Worm (Caenorhabditis elegans) whole organism, L2 larva: ENCODE measurements around the gene fli-1.
A peak's percentile ranks its signal among the peaks of the same experiment; 100 is the strongest.

Source experiments
- C34F6.9 ChIP-seq: fragments of 150-350 bp; optimal IDR thresholded peaks from 2 replicates; lab custom pipeline; 2014; ENCODE audit warnings: missing biosample characterization, missing genetic modification characterization
- F13H6.1 ChIP-seq: sonication (generic microtip); optimal IDR thresholded peaks from 2 replicates; lab custom pipeline; 2016; ENCODE audit warnings: missing genetic modification characterization, missing compliant biosample characterization
- R02D3.7 ChIP-seq: fragments of 150-350 bp; optimal IDR thresholded peaks from 2 replicates; lab custom pipeline; 2014; ENCODE audit warnings: missing biosample characterization, missing genetic modification characterization
- Y55F3AM.14 ChIP-seq: fragments of 200-800 bp; sonication (Bioruptor generic); optimal IDR thresholded peaks from 2 replicates; lab custom pipeline; 2018; ENCODE audit warnings: mild to moderate bottlenecking, missing genetic modification characterization, missing compliant biosample characterization
- ZK546.5 ChIP-seq: sonication (generic microtip); optimal IDR thresholded peaks from 2 replicates; lab custom pipeline; 2017; ENCODE audit warnings: missing biosample characterization, missing genetic modification characterization
- alr-1 ChIP-seq: fragments of 150-350 bp; optimal IDR thresholded peaks from 2 replicates; lab custom pipeline; 2014; ENCODE audit warnings: missing biosample characterization, missing genetic modification characterization
- aly-2 ChIP-seq: fragments of 150-350 bp; optimal IDR thresholded peaks from 2 replicates; lab custom pipeline; 2014; ENCODE audit warnings: missing biosample characterization, missing genetic modification characterization
- ama-1 ChIP-seq: fragments of 150-350 bp; optimal IDR thresholded peaks from 2 replicates; lab custom pipeline; 2018; ENCODE audit warnings: inconsistent platforms
- blmp-1 ChIP-seq: sonication (generic microtip); optimal IDR thresholded peaks from 2 replicates; lab custom pipeline; 2017; ENCODE audit warnings: missing genetic modification characterization, mild to moderate bottlenecking, missing compliant biosample characterization, antibody characterized with exemption, moderate library complexity; ENCODE audit not compliant: insufficient read depth
- ceh-16 ChIP-seq: fragments of 150-350 bp; optimal IDR thresholded peaks from 2 replicates; lab custom pipeline; 2014; ENCODE audit warnings: missing biosample characterization, missing genetic modification characterization
- ceh-82 ChIP-seq: fragments of 150-350 bp; optimal IDR thresholded peaks from 2 replicates; lab custom pipeline; 2014; ENCODE audit warnings: missing biosample characterization, missing genetic modification characterization
- crh-2 ChIP-seq: sonication (generic microtip); optimal IDR thresholded peaks from 2 replicates; lab custom pipeline; 2017; ENCODE audit warnings: missing biosample characterization, missing genetic modification characterization
- egl-27 ChIP-seq: sonication (generic microtip); optimal IDR thresholded peaks from 3 replicates; lab custom pipeline; 2017; ENCODE audit warnings: missing biosample characterization, missing genetic modification reagents, missing genetic modification characterization
- elt-1 ChIP-seq: fragments of 150-350 bp; optimal IDR thresholded peaks from 2 replicates; lab custom pipeline; 2014; ENCODE audit warnings: missing biosample characterization, missing genetic modification characterization
- elt-3 ChIP-seq: sonication (generic microtip); optimal IDR thresholded peaks from 2 replicates; lab custom pipeline; 2017; ENCODE audit warnings: missing biosample characterization, missing genetic modification characterization
- fos-1 ChIP-seq: fragments of 150-350 bp; optimal IDR thresholded peaks from 2 replicates; lab custom pipeline; 2014; ENCODE audit warnings: missing biosample characterization, missing genetic modification characterization
- gmeb-1 ChIP-seq: fragments of 150-350 bp; optimal IDR thresholded peaks from 2 replicates; lab custom pipeline; 2014; ENCODE audit warnings: missing biosample characterization, missing genetic modification characterization
- lin-13 ChIP-seq: fragments of 150-350 bp; optimal IDR thresholded peaks from 2 replicates; lab custom pipeline; 2014; ENCODE audit warnings: missing biosample characterization, missing genetic modification reagents, missing genetic modification characterization
- lin-39 ChIP-seq: fragments of 150-350 bp; optimal IDR thresholded peaks from 2 replicates; lab custom pipeline; 2014; ENCODE audit warnings: missing biosample characterization, missing genetic modification reagents, missing genetic modification characterization
- lsy-2 ChIP-seq, 2 experiments: fragments of 150-350 bp in 1 of 2; sonication (generic microtip) in 1 of 2; optimal IDR thresholded peaks; 2 replicates each; lab custom pipeline; 2014 to 2017; ENCODE audit warnings: missing biosample characterization in 2 of 2, missing genetic modification characterization in 2 of 2
- mbf-1 ChIP-seq: sonication (generic microtip); optimal IDR thresholded peaks from 2 replicates; lab custom pipeline; 2017; ENCODE audit warnings: missing biosample characterization, missing genetic modification characterization
- mdl-1 ChIP-seq, 2 experiments: fragments of 150-350 bp in 1 of 2; sonication (generic microtip) in 1 of 2; optimal IDR thresholded peaks; 2 replicates each; lab custom pipeline; 2017; ENCODE audit warnings: missing biosample characterization in 2 of 2, missing genetic modification characterization in 2 of 2
- nhr-10 ChIP-seq: sonication (generic microtip); optimal IDR thresholded peaks from 2 replicates; lab custom pipeline; 2017; ENCODE audit warnings: missing biosample characterization, missing genetic modification characterization
- nhr-11 ChIP-seq: fragments of 150-350 bp; optimal IDR thresholded peaks from 2 replicates; lab custom pipeline; 2014; ENCODE audit warnings: missing biosample characterization, missing genetic modification characterization
- nhr-12 ChIP-seq: fragments of 150-350 bp; optimal IDR thresholded peaks from 2 replicates; lab custom pipeline; 2014; ENCODE audit warnings: missing biosample characterization, missing genetic modification characterization
- nhr-129 ChIP-seq: fragments of 150-350 bp; optimal IDR thresholded peaks from 2 replicates; lab custom pipeline; 2014; ENCODE audit warnings: missing biosample characterization, missing genetic modification characterization
- nhr-21 ChIP-seq: fragments of 150-350 bp; optimal IDR thresholded peaks from 2 replicates; lab custom pipeline; 2014; ENCODE audit warnings: missing biosample characterization, missing genetic modification characterization
- nhr-23 ChIP-seq: fragments of 150-350 bp; optimal IDR thresholded peaks from 2 replicates; lab custom pipeline; 2014; ENCODE audit warnings: missing biosample characterization, missing genetic modification reagents, missing genetic modification characterization
- nhr-237 ChIP-seq: fragments of 150-350 bp; optimal IDR thresholded peaks from 2 replicates; lab custom pipeline; 2014; ENCODE audit warnings: missing biosample characterization, missing genetic modification characterization
- nhr-25 ChIP-seq: fragments of 150-350 bp; sonication (generic microtip); optimal IDR thresholded peaks from 3 replicates; lab custom pipeline; 2014; ENCODE audit warnings: missing biosample characterization, missing genetic modification characterization
- nhr-6 ChIP-seq: fragments of 150-350 bp; optimal IDR thresholded peaks from 2 replicates; lab custom pipeline; 2014; ENCODE audit warnings: missing biosample characterization, missing genetic modification characterization
- nhr-77 ChIP-seq: fragments of 150-350 bp; optimal IDR thresholded peaks from 2 replicates; lab custom pipeline; 2014; ENCODE audit warnings: missing biosample characterization, missing genetic modification characterization
- peb-1 ChIP-seq: fragments of 150-350 bp; optimal IDR thresholded peaks from 2 replicates; lab custom pipeline; 2014; ENCODE audit warnings: missing biosample characterization, missing genetic modification characterization
- skn-1 ChIP-seq: sonication (generic microtip); optimal IDR thresholded peaks from 2 replicates; lab custom pipeline; 2017; ENCODE audit warnings: missing biosample characterization, missing genetic modification characterization
- sma-3 ChIP-seq: sonication (generic microtip); optimal IDR thresholded peaks from 2 replicates; lab custom pipeline; 2016; ENCODE audit warnings: missing genetic modification reagents, missing genetic modification characterization, missing compliant biosample characterization
- sma-9 ChIP-seq, 2 experiments: fragments of 150-350 bp in 1 of 2; sonication (generic microtip) in 1 of 2; optimal IDR thresholded peaks; 2 replicates each; lab custom pipeline; 2014 to 2016; ENCODE audit warnings: missing genetic modification characterization in 2 of 2, mild to moderate bottlenecking in 1 of 2, missing biosample characterization in 1 of 2, missing compliant biosample characterization in 1 of 2, missing genetic modification reagents in 1 of 2, moderate library complexity in 1 of 2
- snpc-4 ChIP-seq: fragments of 150-350 bp; optimal IDR thresholded peaks from 2 replicates; lab custom pipeline; 2014; ENCODE audit warnings: missing biosample characterization, missing genetic modification characterization
- unc-55 ChIP-seq: fragments of 150-350 bp; sonication (generic microtip); optimal IDR thresholded peaks from 3 replicates; lab custom pipeline; 2014; ENCODE audit warnings: missing biosample characterization, missing genetic modification reagents, missing genetic modification characterization
- unc-62 ChIP-seq: fragments of 150-350 bp; optimal IDR thresholded peaks from 2 replicates; lab custom pipeline; 2014; ENCODE audit warnings: missing biosample characterization, missing genetic modification reagents, missing genetic modification characterization
- zag-1 ChIP-seq: fragments of 150-350 bp; optimal IDR thresholded peaks from 2 replicates; lab custom pipeline; 2014; ENCODE audit warnings: missing biosample characterization, missing genetic modification characterization
- ztf-1 ChIP-seq: fragments of 200-800 bp; sonication (Bioruptor generic); conservative IDR thresholded peaks from 2 replicates; pipeline ENCODE4 v1.3.6; 2022; ENCODE audit warnings: missing genetic modification characterization, missing compliant biosample characterization
- ztf-11 ChIP-seq: sonication (generic microtip); optimal IDR thresholded peaks from 2 replicates; lab custom pipeline; 2017; ENCODE audit warnings: missing biosample characterization, missing genetic modification characterization
- ztf-4 ChIP-seq: fragments of 150-350 bp; optimal IDR thresholded peaks from 2 replicates; lab custom pipeline; 2014; ENCODE audit warnings: missing biosample characterization, missing genetic modification characterization

Gene fli-1

ce11 chrIII:8668717-8669116, 14.8 kb downstream of the fli-1 start:
- TF ChIP-seq ama-1 = no peak
- TF ChIP-seq nhr-12 = no peak

ce11 chrIII:8667382-8667781, 16.2 kb downstream of the fli-1 start, which contains the start of gene dpy-19:
dpy-19 (minus strand) TSS chrIII:8667482.
- TF ChIP-seq skn-1 (tag; lab: Kevin White, UChicago) = no peak
- TF ChIP-seq blmp-1 = no peak
- TF ChIP-seq lsy-2 (tag; optimal IDR thresholded peaks at IDR 0.05; lab: Kevin White, UChicago) = no peak
- TF ChIP-seq zag-1 (tag; lab: Kevin White, UChicago) = no peak
- TF ChIP-seq lin-39 = no peak
- no peak for TF ChIP-seq nhr-129 (tag; lab: Kevin White, UChicago)
- no peak for TF ChIP-seq ZK546.5 (tag; lab: Kevin White, UChicago)

ce11 chrIII:8664897-8665388, 18.6 kb downstream of the fli-1 start, which contains the start of gene F22B7.1:
F22B7.1 (plus strand) TSS chrIII:8665338.
- TF ChIP-seq C34F6.9 (tag; lab: Kevin White, UChicago) (peak; percentile 26), F13H6.1 (tag; lab: Kevin White, UChicago) (no peak), crh-2 (tag; lab: Kevin White, UChicago) (no peak), lsy-2 (tag; optimal IDR thresholded peaks at IDR 0.05; lab: Kevin White, UChicago) (peak in 1 of 2 experiments; percentile 60)

DNA sequence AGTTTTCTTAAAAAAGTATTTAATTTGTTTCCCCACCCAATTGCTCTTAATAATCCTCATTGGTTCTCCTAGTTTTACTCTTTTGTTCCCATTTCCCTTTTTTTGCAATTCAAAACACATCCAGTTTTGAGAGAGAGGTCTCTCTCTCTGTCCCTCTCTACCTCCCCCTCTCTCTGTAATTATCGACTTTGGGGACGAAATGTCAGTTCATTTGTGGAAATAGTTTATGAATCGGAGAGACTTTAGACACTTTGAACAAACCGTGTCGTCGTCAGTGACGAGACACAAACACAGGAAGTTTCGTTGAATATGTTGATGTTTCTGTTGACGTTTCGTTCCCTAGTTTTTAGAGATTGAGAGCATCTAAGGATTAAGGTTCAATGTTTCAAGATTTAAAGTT, 20.4 kb downstream of the fli-1 start:
- TF ChIP-seq nhr-25 (tag; lab: Kevin White, UChicago) (peak; percentile 28), zag-1 (tag; lab: Kevin White, UChicago) (no peak), F13H6.1 (tag; lab: Kevin White, UChicago) (no peak)
- TF ChIP-seq, all 48 proteins: peak for 1

DNA sequence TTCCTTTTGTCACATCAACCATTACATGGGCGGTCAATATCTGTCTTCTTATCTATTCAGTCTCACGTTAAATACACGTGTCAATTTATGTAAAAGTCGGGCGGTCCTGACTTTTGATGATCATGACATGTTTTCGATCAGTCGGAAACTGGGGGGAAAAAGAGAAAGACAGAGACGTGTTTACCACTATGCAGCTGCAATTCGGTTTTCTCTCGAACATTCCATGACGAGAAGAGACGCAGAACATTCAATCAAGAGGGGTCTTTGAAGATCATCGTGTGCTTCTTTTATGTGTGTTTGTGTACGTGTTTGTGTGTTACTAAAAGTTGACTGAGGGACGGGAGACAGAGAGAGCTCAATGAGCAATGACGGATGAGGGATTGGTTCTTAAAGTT, 25.2 kb downstream of the fli-1 start:
- no peak for TF ChIP-seq skn-1 (tag; lab: Kevin White, UChicago)
- no peak for TF ChIP-seq ZK546.5 (tag; lab: Kevin White, UChicago)
- no peak for TF ChIP-seq nhr-12
- TF ChIP-seq peb-1 (tag; lab: Kevin White, UChicago) = no peak
- peak; percentile 95 for TF ChIP-seq unc-55 (GFP tag; lab: Kevin White, UChicago)
- peak; percentile 31 for TF ChIP-seq snpc-4
- TF ChIP-seq zag-1 (tag; lab: Kevin White, UChicago) = peak; percentile 54
- TF ChIP-seq gmeb-1 = peak; percentile 82
- peak; percentile 45 for TF ChIP-seq blmp-1
- no peak for TF ChIP-seq elt-1
- peak; percentile 93 for TF ChIP-seq nhr-6
- TF ChIP-seq Y55F3AM.14 (GFP tag; lab: Kevin White, UChicago) = peak; percentile 94
- peak; percentile 83 for TF ChIP-seq fos-1 (tag; lab: Kevin White, UChicago)
- TF ChIP-seq aly-2 (tag; lab: Kevin White, UChicago) = no peak
- peak; percentile 93 for TF ChIP-seq ztf-4 (tag; lab: Kevin White, UChicago)
- TF ChIP-seq ztf-11 (tag; lab: Kevin White, UChicago) = no peak
- TF ChIP-seq nhr-10 (tag; lab: Kevin White, UChicago) = no peak
- no peak for TF ChIP-seq alr-1
- TF ChIP-seq nhr-23 (tag; lab: Kevin White, UChicago) = no peak
- TF ChIP-seq F13H6.1 (tag; lab: Kevin White, UChicago) = peak; percentile 98
- TF ChIP-seq nhr-129 (tag; lab: Kevin White, UChicago) = peak; percentile 97
- TF ChIP-seq ceh-82 = no peak
- TF ChIP-seq sma-9 (GFP tag; optimal IDR thresholded peaks at IDR 0.05; lab: Kevin White, UChicago) = peak; percentile 95
- TF ChIP-seq sma-9 (tag; optimal IDR thresholded peaks at IDR 0.05; lab: Kevin White, UChicago) = no peak
- no peak for TF ChIP-seq nhr-237 (tag; lab: Kevin White, UChicago)
- TF ChIP-seq mdl-1 (tag; optimal IDR thresholded peaks at IDR 0.05; lab: Kevin White, UChicago) = peak in 1 of 2 experiments; percentile 84
- TF ChIP-seq lsy-2 (tag; optimal IDR thresholded peaks at IDR 0.05; lab: Kevin White, UChicago) = peak; percentile 28 to 91
- no peak for TF ChIP-seq elt-3 (tag; lab: Kevin White, UChicago)
- TF ChIP-seq nhr-21 (tag; lab: Kevin White, UChicago) = peak; percentile 97
- no peak for TF ChIP-seq ztf-1 (GFP tag; lab: Robert Waterston, UW)
- peak; percentile 59 for TF ChIP-seq unc-62
- no peak for TF ChIP-seq R02D3.7
- TF ChIP-seq nhr-77 (tag; lab: Kevin White, UChicago) = no peak
- no peak for TF ChIP-seq nhr-11 (tag; lab: Kevin White, UChicago)
- peak; percentile 99 for TF ChIP-seq crh-2 (tag; lab: Kevin White, UChicago)
- peak; percentile 79 for TF ChIP-seq lin-13 (GFP tag; lab: Kevin White, UChicago)
- peak; percentile 97 for TF ChIP-seq nhr-25 (tag; lab: Kevin White, UChicago)
- TF ChIP-seq lin-39 = no peak
- no peak for TF ChIP-seq mbf-1 (tag; lab: Kevin White, UChicago)
- peak; percentile 97 for TF ChIP-seq sma-3 (GFP tag; lab: Kevin White, UChicago)
- peak; percentile 53 for TF ChIP-seq egl-27 (tag; lab: Kevin White, UChicago)
- TF ChIP-seq C34F6.9 (tag; lab: Kevin White, UChicago) = peak; percentile 96
- no peak for TF ChIP-seq ceh-16 (tag; lab: Kevin White, UChicago)
